Worm (Caenorhabditis elegans) whole organism, midembryonic: ENCODE data around the gene Y55F3BR.10.

Source experiments
- flt-1 ChIP-seq: fragments of 200-800 bp; sonication (Bioruptor generic); IDR thresholded peaks from 2 replicates; pipeline ENCODE4 v1.3.6; 2022; ENCODE audit warnings: missing genetic modification characterization, missing compliant biosample characterization
- ztf-29 ChIP-seq: fragments of 200-800 bp; sonication (Bioruptor generic); IDR thresholded peaks from 2 replicates; pipeline ENCODE4 v1.3.6; 2022; ENCODE audit warnings: missing genetic modification reagents, missing genetic modification characterization, missing compliant biosample characterization

- no peak for TF ChIP-seq ztf-29 (GFP tag; lab: Robert Waterston, UW)
- TF ChIP-seq flt-1 (GFP tag; lab: Robert Waterston, UW), result no peak
Measured at ce11 chrIV:855483-855882, 23.2 kb downstream of the Y55F3BR.10 start.
